Fruit fly (Drosophila melanogaster) whole organism, embryonic: ENCODE results near the gene CG42578.
A peak's percentile ranks its signal among the peaks of the same experiment; 100 is the strongest.

Experiments used
- Ada2b ChIP-seq: fragments of 200-800 bp; sonication (Bioruptor generic); IDR thresholded peaks from 2 replicates; pipeline ENCODE4 v1.3.6; 2022; ENCODE audit warnings: missing biosample characterization, missing genetic modification characterization
- B-H2 ChIP-seq: fragments of 200-800 bp; sonication (Bioruptor generic); optimal IDR thresholded peaks from 2 replicates; lab custom pipeline; 2018; ENCODE audit warnings: missing biosample characterization, mild to moderate bottlenecking, missing genetic modification characterization
- Bteb2 ChIP-seq: fragments of 200-800 bp; sonication (Bioruptor generic); optimal IDR thresholded peaks from 2 replicates; lab custom pipeline; 2016; ENCODE audit warnings: missing biosample characterization, missing genetic modification characterization
- CG11456 ChIP-seq: fragments of 200-800 bp; sonication (Bioruptor generic); IDR thresholded peaks from 3 replicates; pipeline ENCODE4 v1.3.6; 2022; ENCODE audit warnings: missing biosample characterization, missing genetic modification characterization
- CG11560 ChIP-seq: fragments of 200-800 bp; sonication (Bioruptor generic); IDR thresholded peaks from 3 replicates; pipeline ENCODE4 v1.3.6; 2022; ENCODE audit warnings: missing biosample characterization, missing genetic modification characterization
- CG12744 ChIP-seq: fragments of 200-800 bp; sonication (Bioruptor generic); optimal IDR thresholded peaks from 2 replicates; lab custom pipeline; 2016; ENCODE audit warnings: missing biosample characterization, missing genetic modification characterization
- CG18619 ChIP-seq: fragments of 200-800 bp; sonication (Bioruptor generic); optimal IDR thresholded peaks from 3 replicates; lab custom pipeline; 2017; ENCODE audit warnings: missing biosample characterization, mild to moderate bottlenecking, missing genetic modification characterization
- CG2129 ChIP-seq: fragments of 200-800 bp; sonication (Bioruptor generic); IDR thresholded peaks from 2 replicates; pipeline ENCODE4 v1.3.6; 2022; ENCODE audit warnings: missing biosample characterization, missing genetic modification characterization; ENCODE audit not compliant: partially characterized antibody
- CG3281 ChIP-seq: fragments of 200-800 bp; sonication (Bioruptor generic); optimal IDR thresholded peaks from 3 replicates; lab custom pipeline; 2017; ENCODE audit warnings: missing biosample characterization, mild to moderate bottlenecking, missing genetic modification characterization
- CG34376 ChIP-seq: fragments of 200-800 bp; sonication (Bioruptor generic); optimal IDR thresholded peaks from 2 replicates; lab custom pipeline; 2018; ENCODE audit warnings: missing biosample characterization, mild to moderate bottlenecking, missing genetic modification characterization
- CG5180 ChIP-seq: fragments of 200-800 bp; sonication (Bioruptor generic); optimal IDR thresholded peaks from 3 replicates; lab custom pipeline; 2017; ENCODE audit warnings: missing biosample characterization, missing genetic modification characterization, mild to moderate bottlenecking, moderate library complexity, missing genetic modification reagents
- CG7786 ChIP-seq: fragments of 200-800 bp; sonication (Bioruptor generic); optimal IDR thresholded peaks from 2 replicates; lab custom pipeline; 2016; ENCODE audit warnings: missing biosample characterization, missing genetic modification characterization
- CG7963 ChIP-seq: fragments of 200-800 bp; sonication (Bioruptor generic); IDR thresholded peaks from 3 replicates; pipeline ENCODE4 v1.3.6; 2022; ENCODE audit warnings: missing biosample characterization, missing genetic modification characterization; ENCODE audit not compliant: partially characterized antibody
- CG8281 ChIP-seq: fragments of 200-800 bp; sonication (Bioruptor generic); optimal IDR thresholded peaks from 2 replicates; lab custom pipeline; 2018; ENCODE audit warnings: missing biosample characterization, mild to moderate bottlenecking, missing genetic modification characterization, moderate library complexity
- CG8924 ChIP-seq: fragments of 200-800 bp; optimal IDR thresholded peaks from 3 replicates; lab custom pipeline; 2019; ENCODE audit warnings: missing biosample characterization, mild to moderate bottlenecking, missing genetic modification characterization, moderate library complexity
- CG9797 ChIP-seq: fragments of 200-800 bp; sonication (Bioruptor generic); optimal IDR thresholded peaks from 3 replicates; lab custom pipeline; 2018; ENCODE audit warnings: missing biosample characterization, mild to moderate bottlenecking, missing genetic modification characterization
- CTCF ChIP-seq: fragments of 200-800 bp; sonication (Bioruptor generic); optimal IDR thresholded peaks from 2 replicates; lab custom pipeline; 2017; ENCODE audit warnings: missing biosample characterization, mild to moderate bottlenecking, missing genetic modification characterization, moderate library complexity
- Dad ChIP-seq: fragments of 200-800 bp; sonication (Bioruptor generic); optimal IDR thresholded peaks from 3 replicates; lab custom pipeline; 2016; ENCODE audit warnings: missing biosample characterization, missing genetic modification characterization
- Dek ChIP-seq: fragments of 200-800 bp; sonication (Bioruptor generic); optimal IDR thresholded peaks from 3 replicates; lab custom pipeline; 2019; ENCODE audit warnings: missing biosample characterization, mild to moderate bottlenecking, missing genetic modification characterization, moderate library complexity
- Dp ChIP-seq: fragments of 200-800 bp; sonication (Bioruptor generic); optimal IDR thresholded peaks from 2 replicates; lab custom pipeline; 2018; ENCODE audit warnings: missing biosample characterization, mild to moderate bottlenecking, missing genetic modification characterization, moderate library complexity
- Dref ChIP-seq: fragments of 200-800 bp; sonication (Bioruptor generic); IDR thresholded peaks from 2 replicates; pipeline ENCODE4 v1.3.6; 2022; ENCODE audit warnings: missing biosample characterization, missing genetic modification characterization
- Ets65A ChIP-seq: fragments of 200-800 bp; sonication (Bioruptor generic); peaks from one replicate; lab custom pipeline; 2016; ENCODE audit warnings: missing biosample characterization, missing genetic modification characterization
- Ets97D ChIP-seq: fragments of 200-800 bp; sonication (Bioruptor generic); optimal IDR thresholded peaks from 3 replicates; lab custom pipeline; 2016; ENCODE audit warnings: missing biosample characterization, missing genetic modification characterization
- Fer2 ChIP-seq: fragments of 200-800 bp; sonication (Bioruptor generic); optimal IDR thresholded peaks from 2 replicates; lab custom pipeline; 2018; ENCODE audit warnings: missing biosample characterization, mild to moderate bottlenecking, missing genetic modification characterization, moderate library complexity
- Gug ChIP-seq: fragments of 200-800 bp; sonication (Bioruptor generic); IDR thresholded peaks from 4 replicates; pipeline ENCODE4 v1.3.6; 2022; ENCODE audit warnings: missing biosample characterization, missing genetic modification characterization
- H2.0 ChIP-seq: fragments of 200-800 bp; sonication (Bioruptor generic); IDR thresholded peaks from 2 replicates; pipeline ENCODE4 v1.3.6; 2022; ENCODE audit warnings: missing biosample characterization, missing genetic modification characterization
- NFAT ChIP-seq: fragments of 200-800 bp; sonication (Bioruptor generic); IDR thresholded peaks from 2 replicates; pipeline ENCODE4 v1.3.6; 2022; ENCODE audit warnings: missing biosample characterization, missing genetic modification characterization
- Scr ChIP-seq: fragments of 200-800 bp; sonication (Bioruptor generic); IDR thresholded peaks from 2 replicates; pipeline ENCODE4 v1.3.6; 2022; ENCODE audit warnings: missing biosample characterization, missing genetic modification characterization; ENCODE audit not compliant: partially characterized antibody
- Six4 ChIP-seq: fragments of 200-800 bp; sonication (Bioruptor generic); optimal IDR thresholded peaks from 2 replicates; lab custom pipeline; 2016; ENCODE audit warnings: missing biosample characterization, missing genetic modification characterization
- Sry-δ ChIP-seq: fragments of 200-800 bp; sonication (Bioruptor generic); optimal IDR thresholded peaks from 2 replicates; lab custom pipeline; 2016; ENCODE audit warnings: missing biosample characterization, missing genetic modification characterization
- bab2 ChIP-seq: fragments of 200-800 bp; sonication (Bioruptor generic); optimal IDR thresholded peaks from 2 replicates; lab custom pipeline; 2016; ENCODE audit warnings: missing biosample characterization, missing genetic modification characterization
- btn ChIP-seq: fragments of 200-800 bp; sonication (Bioruptor generic); optimal IDR thresholded peaks from 2 replicates; lab custom pipeline; 2016; ENCODE audit warnings: missing biosample characterization, missing genetic modification characterization
- caup ChIP-seq: fragments of 200-800 bp; sonication (Bioruptor generic); optimal IDR thresholded peaks from 3 replicates; lab custom pipeline; 2017; ENCODE audit warnings: missing biosample characterization, mild to moderate bottlenecking, missing genetic modification characterization, moderate library complexity; ENCODE audit not compliant: severe bottlenecking
- corto ChIP-seq: fragments of 200-800 bp; sonication (Bioruptor generic); optimal IDR thresholded peaks from 2 replicates; lab custom pipeline; 2016; ENCODE audit warnings: missing biosample characterization, mild to moderate bottlenecking, missing genetic modification characterization, moderate library complexity
- dati ChIP-seq: fragments of 200-800 bp; sonication (Bioruptor generic); IDR thresholded peaks from 2 replicates; pipeline ENCODE4 v1.3.6; 2022; ENCODE audit warnings: missing biosample characterization, missing genetic modification characterization
- dpn ChIP-seq, 2 experiments: fragments of 200-800 bp; sonication (Bioruptor generic); optimal IDR thresholded peaks; 3 replicates each; lab custom pipeline; 2016; ENCODE audit warnings: missing biosample characterization in 2 of 2, missing genetic modification characterization in 2 of 2
- ewg ChIP-seq: fragments of 200-800 bp; sonication (Bioruptor generic); optimal IDR thresholded peaks from 3 replicates; lab custom pipeline; 2017; ENCODE audit warnings: mild to moderate bottlenecking, missing biosample characterization, missing genetic modification reagents, missing genetic modification characterization
- fd96Cb ChIP-seq: fragments of 200-800 bp; sonication (Bioruptor generic); optimal IDR thresholded peaks from 2 replicates; lab custom pipeline; 2018; ENCODE audit warnings: missing biosample characterization, mild to moderate bottlenecking, missing genetic modification characterization, moderate library complexity
- fru ChIP-seq: fragments of >200 bp; optimal IDR thresholded peaks from 2 replicates; lab custom pipeline; 2017
- gfzf ChIP-seq: fragments of 200-800 bp; sonication (Bioruptor generic); optimal IDR thresholded peaks from 2 replicates; lab custom pipeline; 2016; ENCODE audit warnings: missing biosample characterization, mild to moderate bottlenecking, missing genetic modification characterization, moderate library complexity
- gsb-n ChIP-seq: fragments of 200-800 bp; sonication (Bioruptor generic); optimal IDR thresholded peaks from 3 replicates; lab custom pipeline; 2018; ENCODE audit warnings: missing biosample characterization, mild to moderate bottlenecking, missing genetic modification characterization
- jigr1 ChIP-seq: fragments of 200-800 bp; sonication (Bioruptor generic); IDR thresholded peaks from 3 replicates; pipeline ENCODE4 v1.3.6; 2022; ENCODE audit warnings: missing biosample characterization, missing genetic modification characterization
- jing ChIP-seq: fragments of 200-800 bp; sonication (Bioruptor generic); optimal IDR thresholded peaks from 2 replicates; lab custom pipeline; 2018; ENCODE audit warnings: missing biosample characterization, mild to moderate bottlenecking, missing genetic modification characterization
- jumu ChIP-seq: fragments of 200-800 bp; sonication (Bioruptor generic); optimal IDR thresholded peaks from 3 replicates; lab custom pipeline; 2016; ENCODE audit warnings: missing biosample characterization, missing genetic modification characterization
- kay ChIP-seq: fragments of 200-800 bp; sonication (Bioruptor generic); optimal IDR thresholded peaks from 2 replicates; lab custom pipeline; 2016; ENCODE audit warnings: missing biosample characterization, missing genetic modification characterization
- knrl ChIP-seq: fragments of 200-800 bp; sonication (Bioruptor generic); IDR thresholded peaks from 3 replicates; pipeline ENCODE4 v1.3.6; 2022; ENCODE audit warnings: missing biosample characterization, missing genetic modification characterization; ENCODE audit not compliant: partially characterized antibody
- lilli ChIP-seq: fragments of 200-800 bp; sonication (Bioruptor generic); optimal IDR thresholded peaks from 3 replicates; lab custom pipeline; 2016; ENCODE audit warnings: missing biosample characterization, missing genetic modification characterization
- lola ChIP-seq, 3 experiments: fragments of >200 bp in 2 of 3; fragments of 200-800 bp in 1 of 3; sonication (Bioruptor generic) in 1 of 3; optimal IDR thresholded peaks; 2 replicates each; lab custom pipeline; 2017 to 2019; ENCODE audit warnings: missing biosample characterization in 3 of 3, missing genetic modification characterization in 3 of 3, mild to moderate bottlenecking in 1 of 3, moderate library complexity in 1 of 3
- sens ChIP-seq: fragments of 200-800 bp; sonication (Bioruptor generic); peaks from one replicate; lab custom pipeline; 2016; ENCODE audit warnings: missing biosample characterization, missing genetic modification characterization
- tup ChIP-seq: fragments of 200-800 bp; sonication (Bioruptor generic); optimal IDR thresholded peaks from 2 replicates; lab custom pipeline; 2016; ENCODE audit warnings: missing biosample characterization, mild to moderate bottlenecking, missing genetic modification characterization, moderate library complexity
- unc-4 ChIP-seq: fragments of 200-800 bp; sonication (Bioruptor generic); IDR thresholded peaks from 2 replicates; pipeline ENCODE4 v1.3.6; 2022; ENCODE audit warnings: missing biosample characterization, missing genetic modification characterization; ENCODE audit not compliant: partially characterized antibody
- vnd ChIP-seq: fragments of 200-800 bp; sonication (Bioruptor generic); IDR thresholded peaks from 3 replicates; pipeline ENCODE4 v1.3.6; 2022; ENCODE audit warnings: missing biosample characterization, missing genetic modification characterization; ENCODE audit not compliant: partially characterized antibody

The CG42578 gene

DNA sequence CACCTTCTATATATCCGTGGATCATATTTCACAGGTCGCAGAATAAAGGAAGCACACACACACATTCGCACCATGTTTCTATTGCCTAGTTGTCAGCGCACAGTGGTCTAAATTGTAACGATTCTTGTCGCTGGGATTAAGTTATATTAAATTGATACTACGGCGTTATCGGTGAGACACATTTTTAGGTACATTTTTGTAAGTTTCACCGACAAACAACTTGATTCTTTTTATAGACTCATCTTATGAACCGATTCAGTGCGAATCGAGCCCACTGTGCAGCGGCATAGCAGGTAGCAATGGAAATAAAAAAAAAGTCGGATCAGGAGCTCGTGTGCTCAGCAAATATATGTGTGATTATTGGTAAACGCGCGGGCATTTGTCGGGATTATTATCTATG, 34.2 kb downstream of the CG42578 start (continued):
- TF ChIP-seq CG11456 (GFP tag; lab: Robert Waterston, UW): 0 out of 3 replicates have a peak, but pooled peaks have one; percentile 43
- TF ChIP-seq jumu: no peak
- TF ChIP-seq Dek (tag; lab: Kevin White, UChicago): no peak
- TF ChIP-seq B-H2 (GFP tag; lab: Kevin White, UChicago): no peak
- TF ChIP-seq CG9797 (GFP tag; lab: Kevin White, UChicago): no peak
- no peak for TF ChIP-seq CTCF
- peak; percentile 77 for TF ChIP-seq bab2 (GFP tag; lab: Kevin White, UChicago)
- TF ChIP-seq gfzf: no peak
- peak in 1 of 3 experiments; percentile 52 for TF ChIP-seq lola (GFP tag; optimal IDR thresholded peaks at IDR 0.05; lab: Kevin White, UChicago)
- peak; percentile 43 for TF ChIP-seq corto (GFP tag; lab: Kevin White, UChicago)
- peak; percentile 54 for TF ChIP-seq Dad (GFP tag; lab: Kevin White, UChicago)
- TF ChIP-seq tup: peak; percentile 7
- TF ChIP-seq CG8281 (tag; lab: Kevin White, UChicago): peak; percentile 17
- TF ChIP-seq Ets97D: peak; percentile 45
- TF ChIP-seq dati (GFP tag; lab: Robert Waterston, UW): no peak
- TF ChIP-seq gsb-n (tag; lab: Kevin White, UChicago): no peak
- TF ChIP-seq CG8924 (tag; lab: Kevin White, UChicago): peak; percentile 67
- TF ChIP-seq CG34376 (GFP tag; lab: Kevin White, UChicago): no peak
- TF ChIP-seq CG3281 (GFP tag; lab: Kevin White, UChicago): no peak
- TF ChIP-seq CG12744 (GFP tag; lab: Kevin White, UChicago): peak; percentile 56
- TF ChIP-seq CG5180 (GFP tag; lab: Kevin White, UChicago): no peak
- peak; percentile 33 for TF ChIP-seq CG18619 (GFP tag; lab: Kevin White, UChicago)
- no peak for TF ChIP-seq fru (lab: Kevin White, UChicago)
- no peak for TF ChIP-seq Scr (GFP tag; lab: Robert Waterston, UW)
- no peak for TF ChIP-seq CG2129 (GFP tag; lab: Robert Waterston, UW)
- peak; percentile 60 to 81 for TF ChIP-seq dpn (GFP tag; optimal IDR thresholded peaks at IDR 0.05; lab: Kevin White, UChicago)
- TF ChIP-seq CG7963 (GFP tag; lab: Robert Waterston, UW): no peak
- no peak for TF ChIP-seq jigr1 (GFP tag; lab: Robert Waterston, UW)
- peak; percentile 64 for TF ChIP-seq Bteb2
- peak; percentile 29 for TF ChIP-seq btn (GFP tag; lab: Kevin White, UChicago)
- no peak for TF ChIP-seq knrl (GFP tag; lab: Robert Waterston, UW)
- TF ChIP-seq Sry-δ (GFP tag; lab: Kevin White, UChicago): peak; percentile 12
- TF ChIP-seq CG7786 (GFP tag; lab: Kevin White, UChicago): peak; percentile 79
- peak; percentile 70 for TF ChIP-seq H2.0 (GFP tag; lab: Robert Waterston, UW)
- TF ChIP-seq Fer2 (tag; lab: Kevin White, UChicago): no peak
- TF ChIP-seq Gug: no peak
- TF ChIP-seq Ada2b (GFP tag; lab: Robert Waterston, UW): peak; percentile 76
- TF ChIP-seq jing: peak; percentile 60
- peak; percentile 48 for TF ChIP-seq ewg
- no peak for TF ChIP-seq Dp (GFP tag; lab: Kevin White, UChicago)
- peak; percentile 74 for TF ChIP-seq fd96Cb (tag; lab: Kevin White, UChicago)
- peak; percentile 40 for TF ChIP-seq caup (GFP tag; lab: Kevin White, UChicago)
- no peak for TF ChIP-seq unc-4
- no peak for TF ChIP-seq CG11560
- TF ChIP-seq sens: peak; percentile 96
- no peak for TF ChIP-seq vnd (GFP tag; lab: Robert Waterston, UW)
- peak; percentile 72 for TF ChIP-seq Six4 (GFP tag; lab: Kevin White, UChicago)
- TF ChIP-seq NFAT (GFP tag; lab: Robert Waterston, UW): no peak
- peak; percentile 43 for TF ChIP-seq kay (GFP tag; lab: Kevin White, UChicago)
- peak; percentile 92 for TF ChIP-seq Ets65A
- no peak for TF ChIP-seq Dref (GFP tag; lab: Robert Waterston, UW)
- TF ChIP-seq lilli (GFP tag; lab: Kevin White, UChicago): peak; percentile 84
